Worm (Caenorhabditis elegans) whole organism, L4 larva: ENCODE results near the gene H05C05.2.

ENCODE experiments used
- ceh-82 ChIP-seq: sonication (generic microtip); optimal IDR thresholded peaks from 2 replicates; lab custom pipeline; 2017; ENCODE audit warnings: missing biosample characterization, missing genetic modification characterization
- dpl-1 ChIP-seq: fragments of 150-350 bp; optimal IDR thresholded peaks from 2 replicates; lab custom pipeline; 2014; ENCODE audit warnings: missing biosample characterization, missing genetic modification reagents, missing genetic modification characterization
- mdl-1 ChIP-seq, 2 experiments: fragments of 150-350 bp in 1 of 2; sonication (generic microtip) in 1 of 2; optimal IDR thresholded peaks; 2 replicates each; lab custom pipeline; 2014 to 2017; ENCODE audit warnings: missing biosample characterization in 2 of 2, missing genetic modification characterization in 2 of 2
- nhr-28 ChIP-seq: fragments of 150-350 bp; optimal IDR thresholded peaks from 2 replicates; lab custom pipeline; 2014; ENCODE audit warnings: missing biosample characterization, missing genetic modification characterization
- skn-1 ChIP-seq: fragments of 150-350 bp; optimal IDR thresholded peaks from 2 replicates; lab custom pipeline; 2014; ENCODE audit warnings: missing biosample characterization, missing genetic modification characterization
- unc-130 ChIP-seq: sonication (generic microtip); optimal IDR thresholded peaks from 2 replicates; lab custom pipeline; 2016; ENCODE audit warnings: missing genetic modification reagents, missing genetic modification characterization, missing compliant biosample characterization
- zag-1 ChIP-seq: fragments of 150-350 bp; optimal IDR thresholded peaks from 2 replicates; lab custom pipeline; 2014; ENCODE audit warnings: missing biosample characterization, missing genetic modification characterization
- zfp-2 ChIP-seq: sonication (generic microtip); optimal IDR thresholded peaks from 2 replicates; lab custom pipeline; 2016; ENCODE audit warnings: mild to moderate bottlenecking, missing genetic modification characterization, missing compliant biosample characterization
- ztf-11 ChIP-seq: fragments of 150-350 bp; optimal IDR thresholded peaks from 2 replicates; lab custom pipeline; 2014; ENCODE audit warnings: missing biosample characterization, missing genetic modification characterization

- no peak for TF ChIP-seq ztf-11
- TF ChIP-seq zfp-2 = no peak
- no peak for TF ChIP-seq ceh-82
- no peak for TF ChIP-seq nhr-28 (tag; lab: Kevin White, UChicago)
- peak; percentile 16 for TF ChIP-seq unc-130 (GFP tag; lab: Kevin White, UChicago)
- TF ChIP-seq dpl-1 (GFP tag; lab: Kevin White, UChicago) = no peak
- no peak for TF ChIP-seq zag-1 (tag; lab: Kevin White, UChicago)
- TF ChIP-seq mdl-1 (tag; optimal IDR thresholded peaks at IDR 0.05; lab: Kevin White, UChicago) = no peak
- TF ChIP-seq skn-1 (tag; lab: Kevin White, UChicago) = no peak
Observed at ce11 chrIII:2946626-2947168, 18.7 kb downstream of the H05C05.2 start, which contains the start of gene H05C05.1.
